Worm (Caenorhabditis elegans): Measurements from ENCODE around the gene nhr-230.

DNA sequence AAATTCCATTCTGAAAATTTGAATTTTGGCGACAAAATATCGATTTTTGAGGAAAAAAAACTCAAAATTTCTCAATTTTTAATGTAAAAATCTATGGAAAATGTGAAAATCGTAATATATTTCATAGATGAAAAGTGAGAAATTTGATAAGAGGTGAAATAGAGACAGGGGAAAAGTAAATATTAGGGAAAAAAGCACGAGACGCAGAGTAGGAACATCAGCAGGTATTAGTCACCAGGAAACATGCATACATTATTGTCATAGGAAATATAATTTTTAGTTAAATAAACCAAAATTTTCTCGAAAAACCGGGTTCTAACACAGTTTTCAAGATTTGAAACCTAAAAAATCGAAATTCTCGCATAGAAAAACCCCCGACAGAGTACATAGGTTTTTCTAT is 45.8 kb upstream of the nhr-230 start, which contains the start of gene nhr-170:
- TF ChIP-seq him-1 (tag; optimal IDR thresholded peaks at IDR 0.05) (no peak), dao-5 (tag; optimal IDR thresholded peaks at IDR 0.05) (no peak), W03F9.2 (tag; optimal IDR thresholded peaks at IDR 0.05) (no peak)
